Fruit fly (Drosophila melanogaster): ENCODE results near the gene Ptip.

The Ptip gene

DNA sequence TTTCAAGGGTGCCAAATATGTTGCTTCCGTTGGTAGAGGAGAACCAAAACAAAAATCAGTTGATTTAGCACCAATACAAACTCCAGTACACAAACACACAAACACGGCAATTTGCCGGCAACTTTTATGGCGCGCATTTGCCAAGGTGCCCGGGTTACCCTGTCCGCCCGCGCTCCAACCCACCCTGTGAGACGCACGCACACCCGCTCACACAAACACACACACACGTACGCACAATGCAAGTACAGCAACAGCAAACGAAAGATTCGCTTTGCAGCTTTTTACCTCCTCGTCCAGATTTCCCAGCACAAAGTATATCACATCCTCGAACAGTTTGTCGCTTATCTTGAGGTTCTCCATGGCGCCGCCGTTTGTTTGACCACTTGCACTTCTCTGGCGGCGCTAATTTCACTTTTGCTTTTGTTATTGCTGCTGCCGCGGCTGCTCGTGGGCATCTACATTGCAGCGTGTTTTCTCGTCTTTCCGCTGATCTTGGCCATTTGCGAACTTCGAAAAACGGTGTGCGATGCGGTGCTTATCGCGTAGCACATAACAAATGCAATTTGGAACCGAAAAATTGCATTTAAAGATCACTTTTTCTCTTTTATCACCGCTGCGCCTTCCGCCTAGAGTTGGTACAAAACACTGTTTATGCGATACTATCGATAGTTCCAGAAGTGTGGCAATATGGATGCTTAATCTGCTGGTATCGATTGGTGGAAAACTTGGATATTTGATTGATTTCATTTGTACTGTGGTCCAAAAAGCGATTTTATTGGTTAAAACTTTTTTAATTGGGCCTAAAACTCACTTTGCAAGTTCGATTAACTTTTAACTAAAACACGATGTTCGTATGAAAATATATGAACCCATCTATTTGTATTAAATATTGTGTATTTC, at the start of gene Ptip:
Ptip (minus strand) TSS at position 637 of the 900 bp plus-strand sequence.
- TF ChIP-seq Myc (optimal IDR thresholded peaks at IDR 0.05) = no peak
- TF ChIP-seq Sin3A (optimal IDR thresholded peaks at IDR 0.05) = no peak
- TF ChIP-seq ttk (optimal IDR thresholded peaks at IDR 0.05) = no peak
- no peak for TF ChIP-seq insv (optimal IDR thresholded peaks at IDR 0.05)
- TF ChIP-seq psq (optimal IDR thresholded peaks at IDR 0.05) = no peak
- no peak for TF ChIP-seq h (optimal IDR thresholded peaks at IDR 0.05)

DNA sequence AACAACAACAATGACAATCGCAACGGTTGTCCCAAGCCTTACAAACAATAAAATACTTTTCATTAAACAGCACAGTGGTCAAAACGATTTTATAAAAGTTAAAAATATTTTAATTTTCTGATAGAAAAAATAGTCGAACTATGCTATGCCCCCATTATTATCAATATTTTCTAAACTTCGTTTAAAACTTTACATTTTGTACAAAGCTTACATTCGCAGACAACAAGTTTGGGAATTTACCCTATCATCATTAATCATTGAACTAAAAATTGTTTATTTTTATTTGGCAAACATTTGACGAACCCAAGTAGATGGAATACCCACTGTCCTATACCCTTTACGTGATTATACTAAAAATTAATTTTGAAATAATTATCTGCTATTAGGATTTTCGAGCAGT, 49.3 kb upstream of the Ptip start:
- TF ChIP-seq Myc (optimal IDR thresholded peaks at IDR 0.05) (no peak), ttk (optimal IDR thresholded peaks at IDR 0.05) (no peak), h (optimal IDR thresholded peaks at IDR 0.05) (no peak), Sin3A (optimal IDR thresholded peaks at IDR 0.05) (no peak), insv (optimal IDR thresholded peaks at IDR 0.05) (no peak), psq (optimal IDR thresholded peaks at IDR 0.05) (no peak)

DNA sequence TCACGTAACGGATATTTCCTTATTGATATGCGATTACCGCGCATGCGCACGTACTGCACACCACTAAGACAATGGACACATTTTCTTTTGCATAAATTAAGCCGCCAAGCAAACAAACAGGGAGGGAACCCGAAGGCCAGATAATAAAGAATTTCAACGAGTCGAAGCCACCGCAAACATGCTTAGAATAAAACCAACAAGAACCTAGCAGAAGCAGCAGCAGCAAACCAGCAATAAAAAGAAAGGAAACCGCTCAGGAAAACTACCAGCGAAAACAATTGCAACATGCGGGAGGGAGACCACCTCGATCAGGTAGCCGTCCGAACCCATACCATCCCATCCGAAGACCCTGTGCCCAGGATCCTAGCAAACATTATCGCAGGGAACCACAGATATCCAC, 47.6 kb upstream of the Ptip start:
- TF ChIP-seq h (optimal IDR thresholded peaks at IDR 0.05) (no peak), insv (optimal IDR thresholded peaks at IDR 0.05) (no peak), ttk (optimal IDR thresholded peaks at IDR 0.05) (no peak), Sin3A (optimal IDR thresholded peaks at IDR 0.05) (no peak), Myc (optimal IDR thresholded peaks at IDR 0.05) (no peak), psq (optimal IDR thresholded peaks at IDR 0.05) (no peak)

DNA sequence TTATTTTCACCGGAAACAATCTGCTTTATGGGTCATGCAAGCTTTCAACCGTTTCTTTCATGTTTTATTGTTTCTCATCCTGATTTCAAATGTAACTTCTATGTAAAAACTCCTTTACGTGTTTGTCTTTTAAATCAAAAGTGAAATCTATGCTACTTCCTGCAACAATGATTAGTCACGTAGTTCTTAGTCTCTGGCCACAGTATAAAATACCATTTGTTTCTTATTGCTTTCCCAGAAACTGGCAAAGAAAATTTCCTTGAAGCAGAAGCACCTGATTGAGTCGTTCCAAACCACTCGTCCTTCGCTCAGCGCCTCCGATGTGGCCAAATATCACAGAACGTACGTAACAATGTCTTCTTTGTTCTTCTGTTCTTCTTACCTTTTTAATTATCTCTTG, 46.6 kb upstream of the Ptip start, which contains the start of gene btl:
btl (plus strand) TSS at position 301 of the 400 bp plus-strand sequence.
- TF ChIP-seq insv (optimal IDR thresholded peaks at IDR 0.05) = no peak
- no peak for TF ChIP-seq h (optimal IDR thresholded peaks at IDR 0.05)
- no peak for TF ChIP-seq Sin3A (optimal IDR thresholded peaks at IDR 0.05)
- TF ChIP-seq Myc (optimal IDR thresholded peaks at IDR 0.05) = no peak
- no peak for TF ChIP-seq psq (optimal IDR thresholded peaks at IDR 0.05)
- TF ChIP-seq ttk (optimal IDR thresholded peaks at IDR 0.05) = no peak

DNA sequence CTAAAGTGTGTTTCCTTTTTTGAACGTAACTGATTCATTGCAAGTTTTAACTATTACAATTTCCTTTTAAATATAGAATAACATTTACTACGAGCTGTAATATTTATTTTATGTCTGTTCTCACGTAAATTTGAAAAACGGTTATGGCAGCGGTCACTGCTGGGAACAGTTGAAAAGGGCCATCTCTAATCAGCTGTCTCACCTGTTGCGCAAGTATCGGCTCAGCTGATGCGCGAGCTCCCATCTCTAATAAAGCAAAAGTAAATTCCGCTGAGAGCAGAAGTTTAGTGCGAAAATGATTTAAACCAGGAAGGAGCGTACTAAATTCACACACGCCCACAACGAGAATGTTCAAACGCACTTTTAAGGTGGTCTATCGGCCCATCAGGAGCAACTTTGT, 42.7 kb upstream of the Ptip start, which contains the start of gene Pex1:
Pex1 (plus strand) TSS at position 272 of the 400 bp plus-strand sequence.
- TF ChIP-seq insv (optimal IDR thresholded peaks at IDR 0.05) (no peak), ttk (optimal IDR thresholded peaks at IDR 0.05) (no peak), h (optimal IDR thresholded peaks at IDR 0.05) (no peak), Myc (optimal IDR thresholded peaks at IDR 0.05) (no peak), psq (optimal IDR thresholded peaks at IDR 0.05) (no peak), Sin3A (optimal IDR thresholded peaks at IDR 0.05) (no peak)

DNA sequence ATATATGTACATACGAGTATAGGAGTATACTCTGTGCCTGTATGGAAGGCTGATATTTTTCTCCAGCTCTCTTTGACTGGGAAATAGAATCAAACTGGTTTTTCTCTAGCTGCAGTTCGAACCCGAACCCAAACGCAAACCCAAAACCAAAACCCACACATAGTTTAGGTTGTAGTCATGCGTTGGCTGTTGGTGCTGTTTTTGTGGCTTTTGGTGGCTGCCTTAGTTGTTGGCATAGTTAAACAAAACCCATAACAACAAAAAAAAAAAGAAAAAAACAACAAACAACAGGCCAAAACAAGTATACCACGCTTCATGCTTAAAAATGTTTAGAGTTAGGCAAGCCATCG, 35.1 kb upstream of the Ptip start:
- TF ChIP-seq psq (optimal IDR thresholded peaks at IDR 0.05) = no peak
- TF ChIP-seq ttk (optimal IDR thresholded peaks at IDR 0.05) = no peak
- no peak for TF ChIP-seq Sin3A (optimal IDR thresholded peaks at IDR 0.05)
- TF ChIP-seq h (optimal IDR thresholded peaks at IDR 0.05) = no peak
- no peak for TF ChIP-seq insv (optimal IDR thresholded peaks at IDR 0.05)
- TF ChIP-seq Myc (optimal IDR thresholded peaks at IDR 0.05) = no peak

DNA sequence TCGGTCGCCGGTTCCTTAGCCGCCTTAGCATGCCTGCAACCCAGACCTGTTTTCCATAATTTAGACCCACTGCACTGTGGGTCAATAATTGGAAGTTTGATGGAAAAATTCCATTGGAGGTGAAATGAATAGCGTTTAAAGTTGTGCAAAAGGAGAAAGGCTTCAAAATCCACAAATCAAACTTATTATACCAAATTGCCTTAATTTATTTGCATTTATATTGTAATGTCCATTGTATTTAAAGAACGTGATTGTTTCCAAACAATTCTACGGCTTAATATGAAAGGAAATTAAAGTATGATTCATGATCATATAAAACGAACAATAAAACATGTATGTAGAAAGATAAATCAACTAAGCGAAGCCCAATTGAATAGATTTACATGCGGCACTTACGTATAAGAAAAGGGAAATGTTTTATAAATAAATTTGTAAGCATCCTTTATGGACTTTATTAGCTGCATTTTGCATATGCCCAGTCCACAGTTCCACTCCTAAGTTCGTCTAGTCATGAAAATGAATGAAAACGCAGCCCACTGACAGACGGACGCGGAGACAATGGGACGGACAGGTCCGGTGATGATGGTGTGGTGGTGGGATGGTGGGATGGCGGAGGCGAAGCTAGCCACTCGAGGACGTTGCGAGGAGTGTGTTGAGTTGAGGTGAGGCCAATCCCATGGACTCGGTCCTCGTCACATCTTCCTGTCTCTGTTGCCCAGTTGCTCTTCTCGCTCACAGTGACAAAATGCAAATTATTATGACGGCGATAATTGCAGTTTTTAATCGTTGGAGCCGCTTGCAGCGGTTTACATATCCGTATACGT, 34.5 kb upstream of the Ptip start:
- TF ChIP-seq psq (optimal IDR thresholded peaks at IDR 0.05) (no peak), ttk (optimal IDR thresholded peaks at IDR 0.05) (no peak), h (optimal IDR thresholded peaks at IDR 0.05) (no peak), insv (optimal IDR thresholded peaks at IDR 0.05) (no peak), Sin3A (optimal IDR thresholded peaks at IDR 0.05) (no peak), Myc (optimal IDR thresholded peaks at IDR 0.05) (no peak)

DNA sequence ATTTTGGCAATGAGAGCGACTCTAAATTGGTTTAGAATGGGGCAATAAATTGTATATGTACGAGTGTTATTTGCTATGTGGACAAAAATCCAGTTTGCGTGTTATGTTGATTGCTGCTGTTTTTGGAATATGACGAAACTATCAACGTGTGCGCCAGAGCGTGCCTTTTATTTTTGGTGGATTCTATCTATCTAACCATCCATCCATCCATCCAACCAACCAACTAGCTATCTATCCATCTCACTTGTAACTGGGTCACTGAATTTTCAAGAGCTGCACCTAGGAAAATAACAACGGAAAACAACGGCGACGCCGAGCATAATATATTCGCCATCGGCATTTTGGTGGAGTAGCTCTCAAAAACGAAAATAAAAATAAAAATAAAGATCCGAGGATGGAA, 33.8 kb upstream of the Ptip start:
- no peak for TF ChIP-seq insv (optimal IDR thresholded peaks at IDR 0.05)
- TF ChIP-seq ttk (optimal IDR thresholded peaks at IDR 0.05) = no peak
- no peak for TF ChIP-seq Sin3A (optimal IDR thresholded peaks at IDR 0.05)
- TF ChIP-seq h (optimal IDR thresholded peaks at IDR 0.05) = no peak
- no peak for TF ChIP-seq psq (optimal IDR thresholded peaks at IDR 0.05)
- no peak for TF ChIP-seq Myc (optimal IDR thresholded peaks at IDR 0.05)

DNA sequence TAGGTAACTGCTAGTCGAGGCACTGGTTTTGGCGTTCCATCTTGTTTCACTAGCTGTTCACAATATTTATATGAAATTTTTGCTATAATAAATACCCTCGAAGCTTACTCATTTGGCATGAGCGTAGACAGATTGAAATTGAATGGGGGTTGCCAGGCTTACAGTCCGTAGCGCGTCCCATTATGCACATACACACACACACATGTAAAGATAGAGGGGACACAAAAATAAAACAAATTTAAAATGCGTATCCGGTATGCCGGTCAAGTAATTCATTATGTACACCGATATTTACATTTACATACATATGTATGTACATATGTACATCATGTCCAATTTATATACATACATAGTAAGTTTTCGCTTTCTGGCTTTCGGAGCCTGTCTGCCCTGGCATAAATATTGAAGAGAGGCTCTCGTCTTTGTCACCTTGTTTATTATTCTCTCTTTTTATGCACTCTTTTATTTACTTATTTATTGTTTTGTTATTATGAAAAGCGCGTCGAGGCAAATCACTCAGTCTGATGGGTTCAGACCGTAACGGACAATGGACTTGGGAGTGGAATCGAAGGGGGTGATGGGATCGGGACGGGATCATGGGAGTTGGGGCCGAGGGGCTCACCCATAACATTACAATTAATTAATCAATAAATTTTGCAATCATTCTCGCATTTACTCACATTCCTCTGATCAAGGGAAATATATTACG, 30.5 kb upstream of the Ptip start:
- no peak for TF ChIP-seq ttk (optimal IDR thresholded peaks at IDR 0.05)
- no peak for TF ChIP-seq h (optimal IDR thresholded peaks at IDR 0.05)
- no peak for TF ChIP-seq Myc (optimal IDR thresholded peaks at IDR 0.05)
- no peak for TF ChIP-seq Sin3A (optimal IDR thresholded peaks at IDR 0.05)
- TF ChIP-seq psq (optimal IDR thresholded peaks at IDR 0.05) = no peak
- no peak for TF ChIP-seq insv (optimal IDR thresholded peaks at IDR 0.05)

DNA sequence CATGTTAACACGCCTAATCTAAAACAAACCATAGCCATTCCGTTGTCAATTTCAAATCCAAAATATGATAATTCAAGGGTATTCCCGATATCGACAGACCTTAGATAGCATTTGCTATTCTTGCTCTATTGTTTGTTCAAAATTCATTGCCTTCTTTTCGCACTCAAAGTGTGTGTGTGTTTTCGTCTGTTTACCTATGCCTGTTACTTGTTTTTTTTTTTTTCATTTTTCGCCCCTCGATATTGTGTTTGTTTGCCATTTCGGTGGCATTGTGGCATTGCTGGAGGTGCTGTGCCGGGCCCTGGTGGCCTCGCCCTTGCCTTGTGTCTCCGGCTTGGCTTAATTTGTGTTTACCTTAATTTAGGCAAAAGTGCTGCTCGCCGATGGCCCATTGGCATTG, 27.9 kb upstream of the Ptip start:
- TF ChIP-seq insv (optimal IDR thresholded peaks at IDR 0.05) (no peak), ttk (optimal IDR thresholded peaks at IDR 0.05) (no peak), Myc (optimal IDR thresholded peaks at IDR 0.05) (no peak), h (optimal IDR thresholded peaks at IDR 0.05) (no peak), psq (optimal IDR thresholded peaks at IDR 0.05) (no peak), Sin3A (optimal IDR thresholded peaks at IDR 0.05) (no peak)

DNA sequence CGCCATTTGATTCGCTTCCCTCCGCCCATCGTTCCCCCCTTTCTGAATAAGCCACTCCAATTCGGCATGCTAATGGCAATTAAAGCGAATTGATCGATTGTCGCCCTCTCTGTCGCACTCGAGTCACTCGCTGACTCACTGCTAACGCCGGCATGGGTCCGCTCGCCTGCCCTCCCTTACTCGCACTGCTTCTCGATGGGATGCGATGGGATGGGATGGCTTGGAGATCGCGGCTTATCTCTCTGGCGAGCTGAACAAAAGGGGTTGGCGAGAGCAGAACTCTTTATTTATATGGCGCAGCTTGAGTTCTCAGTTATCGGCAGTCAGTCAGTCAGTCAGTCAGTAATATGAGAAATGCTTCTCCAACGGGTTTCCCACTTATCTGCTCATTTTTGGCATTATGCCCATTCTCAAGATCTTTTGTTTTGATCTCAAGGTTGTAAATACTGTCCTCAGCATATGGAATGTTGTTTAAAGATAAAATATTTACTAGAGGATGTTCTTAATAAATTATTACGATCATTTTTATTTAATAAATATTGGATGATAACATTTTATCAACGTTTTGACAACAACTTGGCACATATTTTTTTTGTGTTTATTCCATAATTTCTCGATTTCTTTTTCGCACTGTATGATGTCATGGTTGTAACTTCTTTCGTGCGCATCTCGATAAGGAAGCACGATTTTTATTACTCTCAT, 27.0 kb upstream of the Ptip start:
- TF ChIP-seq Myc (optimal IDR thresholded peaks at IDR 0.05) (no peak), insv (optimal IDR thresholded peaks at IDR 0.05) (no peak), Sin3A (optimal IDR thresholded peaks at IDR 0.05) (no peak), h (optimal IDR thresholded peaks at IDR 0.05) (no peak), psq (optimal IDR thresholded peaks at IDR 0.05) (no peak), ttk (optimal IDR thresholded peaks at IDR 0.05) (no peak)
